Fruit fly (Drosophila melanogaster) whole organism, adult: ENCODE results near the gene B52.

Experiments used
- CG11617 ChIP-seq: fragments of 200-800 bp; sonication (Bioruptor generic); optimal IDR thresholded peaks from 2 replicates; lab custom pipeline; 2017; ENCODE audit warnings: mild to moderate bottlenecking, missing biosample characterization, missing genetic modification reagents, missing genetic modification characterization
- CG12768 ChIP-seq: fragments of 200-800 bp; sonication (Bioruptor generic); optimal IDR thresholded peaks from 2 replicates; lab custom pipeline; 2017; ENCODE audit warnings: missing biosample characterization, missing genetic modification characterization, mild to moderate bottlenecking, moderate library complexity, missing genetic modification reagents
- CG14711 ChIP-seq: fragments of 200-800 bp; sonication (Bioruptor generic); optimal IDR thresholded peaks from 2 replicates; lab custom pipeline; 2018; ENCODE audit warnings: missing biosample characterization, mild to moderate bottlenecking, missing genetic modification characterization, moderate library complexity
- CG1620 ChIP-seq: fragments of 200-800 bp; sonication (Bioruptor generic); optimal IDR thresholded peaks from 2 replicates; lab custom pipeline; 2016; ENCODE audit warnings: missing biosample characterization, missing genetic modification characterization
- CG33017 ChIP-seq: fragments of 200-800 bp; sonication (Bioruptor generic); optimal IDR thresholded peaks from 2 replicates; lab custom pipeline; 2018; ENCODE audit warnings: missing biosample characterization, mild to moderate bottlenecking, missing genetic modification characterization, moderate library complexity
- CG5204 ChIP-seq: fragments of 200-800 bp; sonication (Bioruptor generic); optimal IDR thresholded peaks from 2 replicates; lab custom pipeline; 2016; ENCODE audit warnings: missing biosample characterization, missing genetic modification characterization
- CG7045 ChIP-seq: fragments of 200-800 bp; sonication (Bioruptor generic); optimal IDR thresholded peaks from 2 replicates; lab custom pipeline; 2017; ENCODE audit warnings: missing biosample characterization, mild to moderate bottlenecking, missing genetic modification characterization
- CG7101 ChIP-seq: fragments of 200-800 bp; sonication (Bioruptor generic); optimal IDR thresholded peaks from 2 replicates; lab custom pipeline; 2018; ENCODE audit warnings: missing biosample characterization, mild to moderate bottlenecking, missing genetic modification characterization, moderate library complexity
- Clk ChIP-seq: fragments of 200-800 bp; sonication (Bioruptor generic); optimal IDR thresholded peaks from 2 replicates; lab custom pipeline; 2017; ENCODE audit warnings: missing biosample characterization, missing genetic modification characterization
- Crg-1 ChIP-seq: fragments of 200-800 bp; sonication (Bioruptor generic); optimal IDR thresholded peaks from 2 replicates; lab custom pipeline; 2016; ENCODE audit warnings: missing biosample characterization, missing genetic modification characterization
- Hr96 ChIP-seq: fragments of 200-800 bp; sonication (Bioruptor generic); optimal IDR thresholded peaks from 2 replicates; lab custom pipeline; 2016; ENCODE audit warnings: missing biosample characterization, missing genetic modification characterization
- Mnt ChIP-seq: fragments of 200-800 bp; sonication (Bioruptor generic); optimal IDR thresholded peaks from 2 replicates; lab custom pipeline; 2016; ENCODE audit warnings: missing biosample characterization, mild to moderate bottlenecking, missing genetic modification characterization
- bab1 ChIP-seq: fragments of 200-800 bp; sonication (Bioruptor generic); optimal IDR thresholded peaks from 3 replicates; lab custom pipeline; 2019; ENCODE audit warnings: missing biosample characterization, mild to moderate bottlenecking, missing genetic modification characterization, moderate library complexity
- cic ChIP-seq: fragments of 200-800 bp; sonication (Bioruptor generic); optimal IDR thresholded peaks from 2 replicates; lab custom pipeline; 2017; ENCODE audit warnings: missing biosample characterization, mild to moderate bottlenecking, missing genetic modification characterization, moderate library complexity
- cnc ChIP-seq, 2 experiments: fragments of >200 bp; optimal IDR thresholded peaks; 2 replicates each; lab custom pipeline; 2017
- kay ChIP-seq: fragments of 200-800 bp; sonication (Bioruptor generic); peaks from one replicate; lab custom pipeline; 2016; ENCODE audit warnings: missing biosample characterization, missing genetic modification characterization, borderline replicate concordance
- ovo ChIP-seq: fragments of 200-800 bp; sonication (Bioruptor generic); optimal IDR thresholded peaks from 2 replicates; lab custom pipeline; 2016; ENCODE audit warnings: missing biosample characterization, missing genetic modification characterization
- pad ChIP-seq: fragments of 200-800 bp; sonication (Bioruptor generic); optimal IDR thresholded peaks from 3 replicates; lab custom pipeline; 2017; ENCODE audit warnings: missing biosample characterization, missing genetic modification characterization, mild to moderate bottlenecking, moderate library complexity, missing genetic modification reagents
- tj ChIP-seq: fragments of 200-800 bp; sonication (Bioruptor generic); optimal IDR thresholded peaks from 3 replicates; lab custom pipeline; 2017; ENCODE audit warnings: missing biosample characterization, mild to moderate bottlenecking, missing genetic modification characterization, moderate library complexity
- toe ChIP-seq: fragments of 200-800 bp; sonication (Bioruptor generic); optimal IDR thresholded peaks from 2 replicates; lab custom pipeline; 2016; ENCODE audit warnings: missing biosample characterization, missing genetic modification characterization

Gene B52

DNA sequence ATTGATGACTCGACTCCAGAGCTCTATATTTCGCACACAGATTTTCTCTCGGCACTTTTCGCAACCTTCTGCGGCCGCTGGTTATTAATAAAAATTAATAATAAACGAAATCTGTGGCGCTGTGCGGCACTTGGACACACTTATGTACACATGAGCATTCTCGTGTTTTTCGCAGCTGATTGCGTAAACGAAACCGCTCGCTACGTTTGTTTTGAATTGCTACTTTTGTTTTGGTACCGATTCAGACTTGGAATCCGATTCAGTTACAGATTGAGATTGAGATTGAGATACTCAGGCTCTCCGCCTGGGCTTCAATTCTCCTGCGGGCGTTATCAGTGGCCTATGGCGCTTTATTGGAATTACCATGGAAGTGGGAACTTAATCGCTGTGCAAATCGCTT lies 24.9 kb downstream of the B52 start:
- TF ChIP-seq CG14711 (tag; lab: Kevin White, UChicago) = no peak
- TF ChIP-seq tj = peak; percentile 76

DNA sequence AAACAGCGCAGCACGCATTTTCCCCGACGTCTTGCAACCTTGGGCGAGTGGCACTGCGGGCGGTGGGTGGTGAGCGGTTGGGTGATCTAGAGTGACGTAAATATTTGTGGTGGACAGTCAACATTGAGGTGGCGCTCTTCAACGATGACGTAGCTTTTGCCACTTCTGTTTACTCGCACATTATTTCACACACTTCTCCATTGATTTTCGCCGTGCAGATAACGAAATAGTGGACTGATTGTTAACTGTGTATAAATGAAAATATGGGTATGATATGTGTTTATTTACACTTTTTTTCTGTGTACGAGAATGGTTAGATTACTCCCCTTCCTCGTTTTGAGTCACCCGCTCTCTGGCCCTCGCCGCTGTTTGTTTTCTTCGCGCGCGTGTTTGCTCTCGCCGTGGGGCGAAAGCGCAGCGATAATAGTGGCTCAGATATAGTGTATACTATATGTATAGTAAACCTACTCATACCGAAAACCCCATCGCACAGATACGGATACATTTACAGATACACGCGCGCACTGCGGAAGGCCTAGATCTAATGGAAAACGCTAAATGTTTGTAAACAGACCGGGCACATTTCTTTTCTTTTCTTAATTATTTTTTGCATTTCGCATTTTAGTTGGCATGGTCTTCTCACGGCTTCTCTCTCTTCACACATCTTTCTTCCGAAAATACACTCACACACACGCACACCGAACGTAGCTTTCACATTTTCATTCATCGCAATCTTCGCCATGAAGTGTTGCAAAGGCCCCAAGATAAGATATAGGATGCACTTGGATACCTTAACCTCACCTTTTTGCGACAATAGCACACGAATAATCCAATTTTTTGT lies 25.5 kb downstream of the B52 start, which contains the start of gene omd:
TSS of gene omd (minus strand) at position 840 of the 841 bp plus-strand sequence.
- TF ChIP-seq CG5204 (GFP tag; lab: Kevin White, UChicago) (no peak), tj (no peak), CG11617 (GFP tag; lab: Kevin White, UChicago) (peak; percentile 65), cnc (optimal IDR thresholded peaks at IDR 0.05; lab: Kevin White, UChicago) (no peak), CG1620 (GFP tag; lab: Kevin White, UChicago) (peak; percentile 8), kay (GFP tag; lab: Kevin White, UChicago) (peak; percentile 99), CG7045 (GFP tag; lab: Kevin White, UChicago) (peak; percentile 77), CG33017 (peak; percentile 64), CG14711 (tag; lab: Kevin White, UChicago) (no peak), ovo (GFP tag; lab: Kevin White, UChicago) (peak; percentile 70), toe (peak; percentile 25), CG7101 (tag; lab: Kevin White, UChicago) (peak; percentile 76), pad (peak; percentile 52), Clk (peak; percentile 30), cic (GFP tag; lab: Kevin White, UChicago) (peak; percentile 100), Crg-1 (GFP tag; lab: Kevin White, UChicago) (peak; percentile 32), Hr96 (GFP tag; lab: Kevin White, UChicago) (peak; percentile 57), CG12768 (GFP tag; lab: Kevin White, UChicago) (peak; percentile 84), bab1 (GFP tag; lab: Kevin White, UChicago) (no peak), Mnt (GFP tag; lab: Kevin White, UChicago) (peak; percentile 92)

DNA sequence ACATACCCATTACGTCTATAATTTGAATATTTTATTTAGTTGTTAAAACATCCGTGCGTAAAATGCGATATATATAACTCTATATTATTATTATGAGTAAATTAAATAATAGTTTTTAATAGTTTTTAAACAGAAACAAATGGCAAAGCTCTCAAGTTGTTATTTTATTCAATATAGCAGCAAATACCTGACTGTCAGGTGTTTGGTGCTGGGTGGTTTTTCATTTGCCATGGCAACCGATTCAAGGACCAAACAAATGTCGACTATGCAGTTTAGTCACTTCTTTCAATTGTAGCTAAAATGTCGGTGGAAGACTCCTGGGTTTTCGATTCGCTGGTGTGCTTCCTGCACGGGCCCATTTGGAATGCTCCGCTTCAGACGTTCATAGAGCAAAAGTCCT lies 32.6 kb downstream of the B52 start, which contains the start of gene CG14367:
TSS of gene CG14367 (plus strand) at position 301 of the 400 bp plus-strand sequence.
- TF ChIP-seq CG14711 (tag; lab: Kevin White, UChicago) (no peak), ovo (GFP tag; lab: Kevin White, UChicago) (no peak), cic (GFP tag; lab: Kevin White, UChicago) (no peak)

DNA sequence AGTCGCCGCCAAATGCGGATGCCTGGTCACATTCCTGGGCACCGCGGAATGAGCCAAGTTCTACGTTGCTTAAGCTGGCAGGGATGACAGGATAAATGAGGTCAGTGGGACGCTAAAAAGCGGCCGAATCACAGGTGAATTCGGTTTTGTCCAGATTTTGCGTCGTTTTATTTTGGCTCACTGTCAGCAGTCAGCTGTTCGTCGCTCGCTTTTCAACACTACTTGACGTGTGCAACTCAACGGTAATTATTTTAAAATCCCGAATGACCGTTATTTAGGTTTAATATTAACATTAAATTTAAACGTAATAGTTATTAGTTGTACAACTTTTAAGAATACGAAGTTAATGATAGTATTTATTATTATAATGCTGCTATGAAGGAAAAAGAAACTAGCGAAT lies 38.2 kb downstream of the B52 start:
- TF ChIP-seq bab1 (GFP tag; lab: Kevin White, UChicago) (peak; percentile 39), tj (peak; percentile 9), Clk (no peak)

DNA sequence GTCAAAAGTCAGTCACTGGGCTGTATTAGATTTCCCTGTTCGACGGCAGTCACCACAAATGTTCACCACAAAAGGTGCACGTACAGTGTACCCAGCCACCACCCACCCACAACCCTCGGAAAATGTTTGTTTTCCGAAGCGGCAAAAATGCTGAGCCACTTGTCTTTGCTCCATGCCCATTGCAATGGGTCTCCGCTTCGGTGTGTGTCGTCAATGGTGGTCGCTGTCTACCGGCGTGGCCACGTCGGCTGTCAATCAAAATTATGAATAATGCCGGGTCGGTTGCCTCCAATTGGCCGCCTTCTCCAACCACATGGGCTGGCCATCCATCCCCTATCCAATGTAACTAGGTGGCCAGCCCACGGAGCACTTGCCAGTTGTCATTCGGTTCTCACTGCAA lies 39.1 kb downstream of the B52 start, which contains the start of gene ninaB:
TSS of gene ninaB (plus strand) at position 374 of the 400 bp plus-strand sequence.
- TF ChIP-seq kay (GFP tag; lab: Kevin White, UChicago) (no peak), CG12768 (GFP tag; lab: Kevin White, UChicago) (peak; percentile 63)

DNA sequence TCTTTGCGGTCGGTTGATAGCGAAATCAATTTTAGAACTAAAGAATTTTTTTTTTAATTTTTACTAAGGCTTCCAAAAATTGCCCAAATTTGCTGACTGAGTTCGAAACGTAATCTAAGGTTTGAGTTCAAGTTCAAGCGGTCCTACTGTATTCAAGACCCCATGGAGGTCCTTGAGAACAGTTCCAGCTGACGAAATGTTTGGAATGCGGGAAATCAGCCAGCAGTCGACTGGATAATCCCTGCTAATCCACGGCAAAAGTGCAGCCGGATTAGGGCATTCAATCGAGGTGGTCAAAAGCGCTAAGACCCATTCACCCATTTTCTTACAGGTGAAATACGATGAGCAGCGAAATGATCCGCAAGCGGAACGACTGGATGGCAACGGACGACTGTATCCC lies 39.6 kb downstream of the B52 start, which contains the start of gene f-cup:
TSS of gene f-cup (minus strand) at position 101 of the 400 bp plus-strand sequence.
- TF ChIP-seq toe (no peak), cnc (optimal IDR thresholded peaks at IDR 0.05; lab: Kevin White, UChicago) (no peak), CG7101 (tag; lab: Kevin White, UChicago) (no peak), CG7045 (GFP tag; lab: Kevin White, UChicago) (no peak), ovo (GFP tag; lab: Kevin White, UChicago) (no peak), CG5204 (GFP tag; lab: Kevin White, UChicago) (no peak), Clk (no peak), CG14711 (tag; lab: Kevin White, UChicago) (no peak), cic (GFP tag; lab: Kevin White, UChicago) (no peak), kay (GFP tag; lab: Kevin White, UChicago) (no peak), CG11617 (GFP tag; lab: Kevin White, UChicago) (no peak), CG12768 (GFP tag; lab: Kevin White, UChicago) (no peak), bab1 (GFP tag; lab: Kevin White, UChicago) (no peak), Hr96 (GFP tag; lab: Kevin White, UChicago) (no peak), CG33017 (no peak), Mnt (GFP tag; lab: Kevin White, UChicago) (no peak)

DNA sequence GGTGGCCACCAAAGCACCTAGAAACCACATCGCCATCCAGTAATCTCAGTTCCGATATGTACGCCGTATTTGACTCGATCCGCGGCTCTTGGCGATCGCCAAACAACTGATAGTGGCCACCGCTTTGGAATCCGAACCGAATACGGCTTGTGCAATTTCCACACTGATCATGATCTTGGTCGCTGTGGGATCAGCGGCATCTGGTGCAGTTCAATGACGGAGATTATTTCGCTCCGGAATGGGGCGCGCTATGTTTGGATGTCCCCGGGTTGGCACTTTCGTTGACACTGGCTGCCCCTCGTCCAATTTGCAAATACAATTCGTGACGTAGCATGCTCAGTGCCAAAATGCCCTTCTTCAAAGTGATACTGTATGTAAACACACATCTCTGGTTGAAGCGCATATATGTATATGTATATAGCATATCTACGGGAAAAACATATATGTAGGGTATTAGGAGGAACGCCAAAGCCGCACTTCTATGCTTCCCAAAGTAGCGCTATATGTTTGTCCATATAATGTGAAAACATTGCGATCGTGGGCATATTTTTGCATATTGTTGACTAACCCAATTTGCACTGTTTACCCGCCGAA lies 44.3 kb downstream of the B52 start, which contains the start of gene Adgf-D:
TSS of gene Adgf-D (minus strand) at position 111 of the 594 bp plus-strand sequence.
- TF ChIP-seq cic (GFP tag; lab: Kevin White, UChicago) = peak; percentile 52
- TF ChIP-seq Hr96 (GFP tag; lab: Kevin White, UChicago) = no peak
- TF ChIP-seq tj = no peak
